Fruit fly (Drosophila melanogaster) whole organism, prepupa: ENCODE results near the gene Obp28a.

Source experiments
- Blimp-1 ChIP-seq: fragments of 200-800 bp; sonication (Bioruptor generic); optimal IDR thresholded peaks from 3 replicates; lab custom pipeline; 2017; ENCODE audit warnings: missing biosample characterization, missing genetic modification characterization, mild to moderate bottlenecking, moderate library complexity, missing genetic modification reagents
- CG10631 ChIP-seq: fragments of 200-800 bp; sonication (Bioruptor generic); optimal IDR thresholded peaks from 2 replicates; lab custom pipeline; 2016; ENCODE audit warnings: missing biosample characterization, missing genetic modification characterization
- CG10669 ChIP-seq: fragments of 200-800 bp; sonication (Bioruptor generic); optimal IDR thresholded peaks from 3 replicates; lab custom pipeline; 2018; ENCODE audit warnings: missing biosample characterization, mild to moderate bottlenecking, missing genetic modification characterization, moderate library complexity
- CG11294 ChIP-seq: fragments of 200-800 bp; sonication (Bioruptor generic); IDR thresholded peaks from 2 replicates; pipeline ENCODE4 v1.3.6; 2022; ENCODE audit warnings: missing biosample characterization, missing genetic modification characterization
- CG11762 ChIP-seq: fragments of 200-800 bp; sonication (Bioruptor generic); optimal IDR thresholded peaks from 3 replicates; lab custom pipeline; 2016; ENCODE audit warnings: missing biosample characterization, missing genetic modification characterization; ENCODE audit not compliant: insufficient read depth
- CG15336 ChIP-seq: fragments of 200-800 bp; sonication (Bioruptor generic); IDR thresholded peaks from 2 replicates; pipeline ENCODE4 v1.3.6; 2022; ENCODE audit warnings: missing biosample characterization, missing genetic modification characterization
- CG16779 ChIP-seq: fragments of 200-800 bp; sonication (Bioruptor generic); optimal IDR thresholded peaks from 3 replicates; lab custom pipeline; 2017; ENCODE audit warnings: missing biosample characterization, mild to moderate bottlenecking, missing genetic modification characterization
- CG3032 ChIP-seq: fragments of 200-800 bp; optimal IDR thresholded peaks from 2 replicates; lab custom pipeline; 2019; ENCODE audit warnings: missing biosample characterization, mild to moderate bottlenecking, missing genetic modification characterization, moderate library complexity
- CG31627 ChIP-seq: fragments of 200-800 bp; sonication (Bioruptor generic); optimal IDR thresholded peaks from 3 replicates; lab custom pipeline; 2016; ENCODE audit warnings: missing biosample characterization, missing genetic modification characterization
- CG32006 ChIP-seq: fragments of 200-800 bp; sonication (Bioruptor generic); optimal IDR thresholded peaks from 3 replicates; lab custom pipeline; 2017; ENCODE audit warnings: missing biosample characterization, mild to moderate bottlenecking, missing genetic modification characterization
- CG3919 ChIP-seq: fragments of 200-800 bp; sonication (Bioruptor generic); optimal IDR thresholded peaks from 3 replicates; lab custom pipeline; 2016; ENCODE audit warnings: missing biosample characterization, missing genetic modification characterization
- CG4318 ChIP-seq: fragments of 200-800 bp; sonication (Bioruptor generic); optimal IDR thresholded peaks from 3 replicates; lab custom pipeline; 2017; ENCODE audit warnings: missing biosample characterization, mild to moderate bottlenecking, missing genetic modification characterization
- CG6163 ChIP-seq: fragments of 200-800 bp; sonication (Bioruptor generic); IDR thresholded peaks from 3 replicates; pipeline ENCODE4 v1.3.6; 2022; ENCODE audit warnings: missing biosample characterization, missing genetic modification characterization
- CG6276 ChIP-seq: fragments of 200-800 bp; sonication (Bioruptor generic); optimal IDR thresholded peaks from 2 replicates; lab custom pipeline; 2017; ENCODE audit warnings: missing biosample characterization, mild to moderate bottlenecking, missing genetic modification characterization
- CG6792 ChIP-seq: fragments of 200-800 bp; sonication (Bioruptor generic); optimal IDR thresholded peaks from 3 replicates; lab custom pipeline; 2016; ENCODE audit warnings: missing biosample characterization, missing genetic modification characterization
- CG7368 ChIP-seq: fragments of 200-800 bp; sonication (Bioruptor generic); optimal IDR thresholded peaks from 3 replicates; lab custom pipeline; 2016; ENCODE audit warnings: missing biosample characterization, missing genetic modification characterization
- CG8119 ChIP-seq: fragments of 200-800 bp; sonication (Bioruptor generic); IDR thresholded peaks from 3 replicates; pipeline ENCODE4 v1.3.6; 2022; ENCODE audit warnings: missing biosample characterization, missing genetic modification characterization
- CG8319 ChIP-seq: fragments of 200-800 bp; sonication (Bioruptor generic); optimal IDR thresholded peaks from 3 replicates; lab custom pipeline; 2016; ENCODE audit warnings: missing biosample characterization, missing genetic modification characterization
- CG8632 ChIP-seq: fragments of 200-800 bp; sonication (Bioruptor generic); optimal IDR thresholded peaks from 3 replicates; lab custom pipeline; 2016; ENCODE audit warnings: missing biosample characterization, missing genetic modification characterization
- CG9139 ChIP-seq: fragments of 200-800 bp; sonication (Bioruptor generic); optimal IDR thresholded peaks from 3 replicates; lab custom pipeline; 2017; ENCODE audit warnings: missing biosample characterization, mild to moderate bottlenecking, missing genetic modification characterization
- Eip75B ChIP-seq: fragments of 200-800 bp; sonication (Bioruptor generic); optimal IDR thresholded peaks from 3 replicates; lab custom pipeline; 2016; ENCODE audit warnings: missing biosample characterization, missing genetic modification characterization
- Eip78C ChIP-seq: fragments of 200-800 bp; sonication (Bioruptor generic); peaks from one replicate; lab custom pipeline; 2016; ENCODE audit warnings: missing biosample characterization, missing genetic modification characterization
- Eip93F ChIP-seq: fragments of 200-800 bp; sonication (Bioruptor generic); optimal IDR thresholded peaks from 2 replicates; lab custom pipeline; 2016; ENCODE audit warnings: missing biosample characterization, mild to moderate bottlenecking, missing genetic modification characterization
- Ets21C ChIP-seq: fragments of 200-800 bp; sonication (Bioruptor generic); optimal IDR thresholded peaks from 3 replicates; lab custom pipeline; 2016; ENCODE audit warnings: missing biosample characterization, missing genetic modification characterization
- Ets96B ChIP-seq: fragments of 200-800 bp; optimal IDR thresholded peaks from 2 replicates; lab custom pipeline; 2019; ENCODE audit warnings: missing biosample characterization, mild to moderate bottlenecking, missing genetic modification characterization, moderate library complexity
- Gug ChIP-seq: fragments of 200-800 bp; sonication (Bioruptor generic); IDR thresholded peaks from 2 replicates; pipeline ENCODE4 v1.3.6; 2022; ENCODE audit warnings: missing biosample characterization, missing genetic modification characterization
- Hr4 ChIP-seq: fragments of 200-800 bp; sonication (Bioruptor generic); optimal IDR thresholded peaks from 3 replicates; lab custom pipeline; 2016; ENCODE audit warnings: missing biosample characterization, missing genetic modification characterization
- Lpt ChIP-seq: fragments of 200-800 bp; sonication (Bioruptor generic); optimal IDR thresholded peaks from 3 replicates; lab custom pipeline; 2016; ENCODE audit warnings: missing biosample characterization, missing genetic modification characterization
- Met ChIP-seq: fragments of 200-800 bp; sonication (Bioruptor generic); optimal IDR thresholded peaks from 3 replicates; lab custom pipeline; 2016; ENCODE audit warnings: missing biosample characterization, missing genetic modification characterization
- OdsH ChIP-seq: fragments of 200-800 bp; sonication (Bioruptor generic); optimal IDR thresholded peaks from 3 replicates; lab custom pipeline; 2016; ENCODE audit warnings: missing biosample characterization, missing genetic modification characterization
- Smox ChIP-seq: fragments of 200-800 bp; sonication (Bioruptor generic); optimal IDR thresholded peaks from 3 replicates; lab custom pipeline; 2016; ENCODE audit warnings: missing biosample characterization, missing genetic modification characterization
- Sox102F ChIP-seq: fragments of 200-800 bp; sonication (Bioruptor generic); optimal IDR thresholded peaks from 2 replicates; lab custom pipeline; 2016; ENCODE audit warnings: missing biosample characterization, mild to moderate bottlenecking, missing genetic modification characterization
- Sox15 ChIP-seq: fragments of 200-800 bp; sonication (Bioruptor generic); optimal IDR thresholded peaks from 3 replicates; lab custom pipeline; 2016; ENCODE audit warnings: missing biosample characterization, missing genetic modification characterization
- acj6 ChIP-seq: fragments of 200-800 bp; sonication (Bioruptor generic); optimal IDR thresholded peaks from 3 replicates; lab custom pipeline; 2016; ENCODE audit warnings: missing biosample characterization, missing genetic modification characterization
- cyc ChIP-seq: fragments of 200-800 bp; sonication (Bioruptor generic); optimal IDR thresholded peaks from 3 replicates; lab custom pipeline; 2016; ENCODE audit warnings: missing biosample characterization, missing genetic modification characterization
- dac ChIP-seq: fragments of 200-800 bp; sonication (Bioruptor generic); optimal IDR thresholded peaks from 2 replicates; lab custom pipeline; 2017; ENCODE audit warnings: missing biosample characterization, mild to moderate bottlenecking, missing genetic modification characterization
- dsx ChIP-seq: fragments of 200-800 bp; optimal IDR thresholded peaks from 3 replicates; lab custom pipeline; 2019; ENCODE audit warnings: missing biosample characterization, mild to moderate bottlenecking, missing genetic modification characterization, moderate library complexity; ENCODE audit not compliant: poor library complexity, severe bottlenecking
- eg ChIP-seq: fragments of 200-800 bp; sonication (Bioruptor generic); IDR thresholded peaks from 3 replicates; pipeline ENCODE4 v1.3.6; 2022; ENCODE audit warnings: missing biosample characterization, missing genetic modification characterization
- esn ChIP-seq: fragments of 200-800 bp; sonication (Bioruptor generic); optimal IDR thresholded peaks from 2 replicates; lab custom pipeline; 2016; ENCODE audit warnings: missing biosample characterization, mild to moderate bottlenecking, missing genetic modification characterization, moderate library complexity
- fd85E ChIP-seq: fragments of 200-800 bp; sonication (Bioruptor generic); optimal IDR thresholded peaks from 3 replicates; lab custom pipeline; 2016; ENCODE audit warnings: missing biosample characterization, missing genetic modification characterization
- lz ChIP-seq: fragments of 200-800 bp; sonication (Bioruptor generic); optimal IDR thresholded peaks from 3 replicates; lab custom pipeline; 2016; ENCODE audit warnings: missing biosample characterization, missing genetic modification characterization
- pdm3 ChIP-seq: fragments of 200-800 bp; sonication (Bioruptor generic); optimal IDR thresholded peaks from 3 replicates; lab custom pipeline; 2016; ENCODE audit warnings: missing biosample characterization, missing genetic modification characterization
- salr ChIP-seq, 2 experiments: fragments of 200-800 bp; sonication (Bioruptor generic); optimal IDR thresholded peaks; 3 replicates each; lab custom pipeline; 2016 to 2018; ENCODE audit warnings: missing biosample characterization in 2 of 2, missing genetic modification characterization in 2 of 2, mild to moderate bottlenecking in 1 of 2

Gene Obp28a

DNA sequence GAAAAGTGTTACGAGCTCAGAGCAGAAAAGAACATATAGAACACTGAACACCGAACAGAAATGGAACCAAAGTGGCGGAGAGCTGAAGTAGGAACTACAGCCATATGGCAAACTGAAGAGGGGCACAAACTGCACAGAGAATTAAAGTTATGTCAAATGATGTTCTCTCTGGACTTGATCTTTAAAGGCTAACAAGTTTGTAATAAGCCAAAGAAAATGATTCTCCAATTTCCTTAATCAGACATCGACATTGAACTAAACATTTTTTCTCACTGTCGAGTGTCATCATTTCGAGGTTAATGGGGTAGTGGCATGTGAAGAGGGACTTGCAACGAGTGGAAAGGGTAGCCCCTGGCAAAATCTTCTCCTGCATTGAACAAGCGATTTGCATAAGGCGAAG lies 6.6 kb upstream of the Obp28a start (continued):
- TF ChIP-seq dac (GFP tag; lab: Kevin White, UChicago), result no peak
- TF ChIP-seq OdsH (GFP tag; lab: Kevin White, UChicago), result peak; percentile 54
- peak; percentile 70 for TF ChIP-seq CG10631 (GFP tag; lab: Kevin White, UChicago)
- TF ChIP-seq CG11762 (GFP tag; lab: Kevin White, UChicago), result peak; percentile 50
- TF ChIP-seq acj6 (GFP tag; lab: Kevin White, UChicago), result peak; percentile 65
- TF ChIP-seq Gug, result 0 out of 2 replicates have a peak, but pooled peaks have one; percentile 20
- peak; percentile 54 for TF ChIP-seq CG7368
- peak; percentile 69 for TF ChIP-seq Met (GFP tag; lab: Kevin White, UChicago)
- TF ChIP-seq CG31627 (GFP tag; lab: Kevin White, UChicago), result peak; percentile 55
- peak; percentile 49 for TF ChIP-seq CG32006 (GFP tag; lab: Kevin White, UChicago)
- TF ChIP-seq Ets21C (GFP tag; lab: Kevin White, UChicago), result peak; percentile 33
- peak; percentile 72 for TF ChIP-seq Ets96B (tag; lab: Kevin White, UChicago)
- no peak for TF ChIP-seq CG16779
- no peak for TF ChIP-seq Hr4 (GFP tag; lab: Kevin White, UChicago)
- TF ChIP-seq CG10669 (GFP tag; lab: Kevin White, UChicago), result peak; percentile 81
- TF ChIP-seq CG4318 (GFP tag; lab: Kevin White, UChicago), result no peak
- TF ChIP-seq Sox102F (GFP tag; lab: Kevin White, UChicago), result peak; percentile 58
- peak; percentile 83 for TF ChIP-seq CG6163 (GFP tag; lab: Robert Waterston, UW)
- TF ChIP-seq esn (GFP tag; lab: Kevin White, UChicago), result peak; percentile 74
- TF ChIP-seq CG9139 (GFP tag; lab: Kevin White, UChicago), result peak; percentile 23
- peak; percentile 4 for TF ChIP-seq Sox15 (GFP tag; lab: Kevin White, UChicago)
- no peak for TF ChIP-seq Blimp-1 (GFP tag; lab: Kevin White, UChicago)
- TF ChIP-seq Lpt, result peak; percentile 52
- TF ChIP-seq CG8632, result peak; percentile 42
- peak; percentile 68 for TF ChIP-seq Eip75B (GFP tag; lab: Kevin White, UChicago)
- TF ChIP-seq CG3919 (GFP tag; lab: Kevin White, UChicago), result peak; percentile 76
- TF ChIP-seq CG6276 (GFP tag; lab: Kevin White, UChicago), result peak; percentile 14
- peak; percentile 53 for TF ChIP-seq CG8319 (GFP tag; lab: Kevin White, UChicago)
- peak; percentile 57 for TF ChIP-seq cyc (GFP tag; lab: Kevin White, UChicago)
- no peak for TF ChIP-seq Smox (GFP tag; lab: Kevin White, UChicago)
- peak; percentile 58 for TF ChIP-seq lz
- peak; percentile 64 for TF ChIP-seq CG6792 (GFP tag; lab: Kevin White, UChicago)
- TF ChIP-seq Eip93F, result no peak
- TF ChIP-seq dsx (GFP tag; lab: Kevin White, UChicago), result peak; percentile 66
- peak; percentile 25 to 47 for TF ChIP-seq salr (GFP tag; optimal IDR thresholded peaks at IDR 0.05; lab: Kevin White, UChicago)
- peak; percentile 49; the same call in 1 of the 2 replicates for TF ChIP-seq CG15336 (GFP tag; lab: Robert Waterston, UW)
- TF ChIP-seq CG3032, result peak; percentile 71
- no peak for TF ChIP-seq fd85E
- TF ChIP-seq, all 60 proteins: peak for 48

DNA sequence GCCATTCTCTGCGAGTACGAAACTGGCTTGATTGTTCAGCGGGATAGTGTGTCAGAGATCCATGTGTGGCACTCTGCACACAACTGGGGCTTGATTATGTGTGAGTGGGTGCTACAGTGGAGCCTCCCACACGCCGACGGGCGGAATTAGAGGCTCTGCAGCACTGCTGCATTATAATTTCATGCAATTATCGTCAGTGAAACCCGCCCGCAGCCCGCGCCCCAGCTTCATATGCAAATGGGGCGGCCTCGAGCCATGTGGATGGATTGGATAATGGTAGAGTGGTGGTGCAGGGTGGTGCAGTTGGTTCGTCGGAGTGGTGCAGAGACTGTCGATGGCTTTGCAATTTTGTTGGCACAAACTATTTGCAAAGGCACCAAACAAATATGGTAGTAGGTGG lies 4.6 kb upstream of the Obp28a start:
- TF ChIP-seq CG32006 (GFP tag; lab: Kevin White, UChicago), result peak; percentile 24
- 0 out of 3 replicates have a peak, but pooled peaks have one; percentile 35 for TF ChIP-seq CG6163 (GFP tag; lab: Robert Waterston, UW)
- 0 out of 3 replicates have a peak, but pooled peaks have one; percentile 36 for TF ChIP-seq eg
- TF ChIP-seq pdm3 (GFP tag; lab: Kevin White, UChicago), result peak; percentile 20
- 0 out of 2 replicates have a peak, but pooled peaks have one; percentile 10 for TF ChIP-seq CG11294
- TF ChIP-seq lz, result no peak
- no peak for TF ChIP-seq CG8319 (GFP tag; lab: Kevin White, UChicago)
- no peak for TF ChIP-seq Ets96B (tag; lab: Kevin White, UChicago)
- TF ChIP-seq CG15336 (GFP tag; lab: Robert Waterston, UW), result peak; percentile 24; the same call in 1 of the 2 replicates
- peak; percentile 23; the same call in 1 of the 3 replicates for TF ChIP-seq CG8119 (GFP tag; lab: Robert Waterston, UW)
- peak; percentile 31 for TF ChIP-seq Eip78C
